Worm (Caenorhabditis elegans): Measurements from ENCODE around the gene exh-1.

The exh-1 gene

ce11 chrV:3204433-3204832 lies 47.5 kb downstream of the exh-1 start:
- TF ChIP-seq lsy-2 (tag; optimal IDR thresholded peaks at IDR 0.05) = peak in 1 of 2 experiments; percentile 41
- no peak for TF ChIP-seq daf-8 (GFP tag; IDR thresholded peaks at IDR 0.05)
- peak; percentile 49; the same call in 1 of the 2 replicates for TF ChIP-seq snpc-1.2 (GFP tag; IDR thresholded peaks at IDR 0.05)
- TF ChIP-seq F49E8.2 (tag; optimal IDR thresholded peaks at IDR 0.05; ENCODE audit: borderline replicate concordance) = peak; percentile 77
- peak; percentile 36; the same call in 1 of the 2 replicates for TF ChIP-seq lin-38 (GFP tag; IDR thresholded peaks at IDR 0.05)
- TF ChIP-seq lin-29 (GFP tag; IDR thresholded peaks at IDR 0.05) = no peak
- no peak for TF ChIP-seq egl-43 (GFP tag; IDR thresholded peaks at IDR 0.05)
